Worm (Caenorhabditis elegans) whole organism, L4 larva: ENCODE data around the gene C02B8.12.
A peak's percentile ranks its signal among the peaks of the same experiment; 100 is the strongest.
"Not testable (repeated sequence)": the region's sequence is repeated elsewhere in the genome, so short reads cannot be mapped to it uniquely, and the experiment has no call there.

Experiments
- D1046.2 ChIP-seq: fragments of 200-800 bp; sonication (Bioruptor generic); IDR thresholded peaks from 2 replicates; pipeline ENCODE4 v1.3.6; 2022; ENCODE audit warnings: missing genetic modification characterization, missing compliant biosample characterization
- F26F4.8 ChIP-seq: fragments of 200-800 bp; sonication (Bioruptor generic); conservative IDR thresholded peaks from 2 replicates; pipeline ENCODE4 v1.3.6; 2022; ENCODE audit warnings: missing genetic modification characterization, missing compliant biosample characterization
- F37D6.2 ChIP-seq: sonication (generic microtip); optimal IDR thresholded peaks from 2 replicates; lab custom pipeline; 2016; ENCODE audit warnings: mild to moderate bottlenecking, missing genetic modification characterization, missing compliant biosample characterization
- F44E2.7 ChIP-seq: fragments of 200-800 bp; sonication (Bioruptor generic); IDR thresholded peaks from 2 replicates; pipeline ENCODE4 v2.1.2; 2022; ENCODE audit warnings: missing genetic modification characterization, missing compliant biosample characterization
- F49E8.2 ChIP-seq: sonication (generic microtip); optimal IDR thresholded peaks from 2 replicates; lab custom pipeline; 2016; ENCODE audit warnings: missing compliant biosample characterization, mild to moderate bottlenecking, missing genetic modification characterization, borderline replicate concordance
- T20F7.1 ChIP-seq: fragments of 200-800 bp; sonication (Bioruptor generic); optimal IDR thresholded peaks from 2 replicates; lab custom pipeline; 2018; ENCODE audit warnings: mild to moderate bottlenecking, missing genetic modification characterization, missing compliant biosample characterization
- T26A8.4 ChIP-seq: fragments of 200-800 bp; sonication (Bioruptor generic); IDR thresholded peaks from 2 replicates; pipeline ENCODE4 v1.3.6; 2022; ENCODE audit warnings: missing genetic modification characterization, missing compliant biosample characterization
- Y105C5A.15 ChIP-seq: fragments of 200-800 bp; sonication (Bioruptor generic); IDR thresholded peaks from 2 replicates; pipeline ENCODE4 v1.3.6; 2022; ENCODE audit warnings: missing genetic modification characterization, missing compliant biosample characterization
- Y48G9A.11 ChIP-seq: fragments of 200-800 bp; sonication (Bioruptor generic); IDR thresholded peaks from 2 replicates; pipeline ENCODE4 v1.3.6; 2022; ENCODE audit warnings: missing genetic modification reagents, missing genetic modification characterization, missing compliant biosample characterization
- Y5F2A.4 ChIP-seq: fragments of 200-800 bp; sonication (Bioruptor generic); optimal IDR thresholded peaks from 2 replicates; lab custom pipeline; 2018; ENCODE audit warnings: mild to moderate bottlenecking, missing genetic modification characterization, missing compliant biosample characterization
- ZK337.2 ChIP-seq: fragments of 200-800 bp; sonication (Bioruptor generic); IDR thresholded peaks from 2 replicates; pipeline ENCODE4 v1.3.6; 2022; ENCODE audit warnings: missing genetic modification reagents, missing genetic modification characterization, missing compliant biosample characterization
- ZK546.5 ChIP-seq, 2 experiments: sonication (generic microtip); optimal IDR thresholded peaks; 2 replicates each; lab custom pipeline; 2017; ENCODE audit warnings: missing biosample characterization in 2 of 2, missing genetic modification characterization in 2 of 2
- aha-1 ChIP-seq: fragments of 150-350 bp; peaks from one replicate; lab custom pipeline; 2014; ENCODE audit warnings: missing biosample characterization, missing genetic modification characterization
- arid-1 ChIP-seq: fragments of 200-800 bp; sonication (Bioruptor generic); conservative IDR thresholded peaks from 2 replicates; pipeline ENCODE4 v1.3.6; 2022; ENCODE audit warnings: missing genetic modification reagents, missing genetic modification characterization, missing compliant biosample characterization
- attf-4 ChIP-seq: sonication (generic microtip); optimal IDR thresholded peaks from 3 replicates; lab custom pipeline; 2017; ENCODE audit warnings: missing biosample characterization, missing genetic modification characterization
- ceh-32 ChIP-seq: sonication (generic microtip); optimal IDR thresholded peaks from 2 replicates; lab custom pipeline; 2016; ENCODE audit warnings: mild to moderate bottlenecking, missing genetic modification characterization, missing compliant biosample characterization; ENCODE audit not compliant: poor library complexity
- daf-12 ChIP-seq: fragments of 150-350 bp; optimal IDR thresholded peaks from 2 replicates; lab custom pipeline; 2014; ENCODE audit warnings: missing biosample characterization, missing genetic modification reagents, missing genetic modification characterization
- daf-16 ChIP-seq, 3 experiments: sonication (generic microtip); optimal IDR thresholded peaks; 2 replicates each; lab custom pipeline; 2016 to 2017; ENCODE audit warnings: missing genetic modification characterization in 3 of 3, missing genetic modification reagents in 3 of 3, mild to moderate bottlenecking in 2 of 3, missing compliant biosample characterization in 2 of 3, missing biosample characterization in 1 of 3, moderate library complexity in 1 of 3
- dmd-6 ChIP-seq: fragments of 200-800 bp; sonication (Bioruptor generic); IDR thresholded peaks from 2 replicates; pipeline ENCODE4 v1.3.6; 2022; ENCODE audit warnings: missing genetic modification reagents, missing genetic modification characterization, missing compliant biosample characterization
- dpl-1 ChIP-seq: fragments of 150-350 bp; optimal IDR thresholded peaks from 2 replicates; lab custom pipeline; 2014; ENCODE audit warnings: missing biosample characterization, missing genetic modification reagents, missing genetic modification characterization
- duxl-1 ChIP-seq: sonication (generic microtip); optimal IDR thresholded peaks from 2 replicates; lab custom pipeline; 2016; ENCODE audit warnings: mild to moderate bottlenecking, missing genetic modification characterization, moderate library complexity, missing compliant biosample characterization; ENCODE audit not compliant: poor library complexity
- egl-43 ChIP-seq: fragments of 200-800 bp; sonication (Bioruptor generic); IDR thresholded peaks from 2 replicates; pipeline ENCODE4 v1.3.6; 2022; ENCODE audit warnings: missing genetic modification reagents, missing genetic modification characterization, missing compliant biosample characterization
- hlh-11 ChIP-seq: fragments of 200-800 bp; sonication (Bioruptor generic); optimal IDR thresholded peaks from 2 replicates; lab custom pipeline; 2018; ENCODE audit warnings: mild to moderate bottlenecking, missing genetic modification characterization, missing compliant biosample characterization
- lim-7 ChIP-seq: fragments of 200-800 bp; sonication (Bioruptor generic); IDR thresholded peaks from 2 replicates; pipeline ENCODE4 v1.3.6; 2022; ENCODE audit warnings: missing genetic modification characterization, missing compliant biosample characterization
- lin-13 ChIP-seq: fragments of 150-350 bp; optimal IDR thresholded peaks from 2 replicates; lab custom pipeline; 2014; ENCODE audit warnings: missing biosample characterization, missing genetic modification reagents, missing genetic modification characterization
- lin-15B ChIP-seq: fragments of 150-350 bp; sonication (generic microtip); optimal IDR thresholded peaks from 3 replicates; lab custom pipeline; 2014; ENCODE audit warnings: missing biosample characterization, missing genetic modification characterization
- lin-29 ChIP-seq: fragments of 200-800 bp; sonication (Bioruptor generic); IDR thresholded peaks from 2 replicates; pipeline ENCODE4 v1.3.6; 2022; ENCODE audit warnings: missing genetic modification reagents, missing genetic modification characterization, missing compliant biosample characterization
- lin-38 ChIP-seq: fragments of 200-800 bp; sonication (Bioruptor generic); IDR thresholded peaks from 2 replicates; pipeline ENCODE4 v1.3.6; 2022; ENCODE audit warnings: missing genetic modification reagents, missing genetic modification characterization, missing compliant biosample characterization
- lsy-2 ChIP-seq, 2 experiments: fragments of 150-350 bp in 1 of 2; sonication (generic microtip) in 1 of 2; optimal IDR thresholded peaks; 2 replicates each; lab custom pipeline; 2014 to 2017; ENCODE audit warnings: missing biosample characterization in 2 of 2, missing genetic modification characterization in 2 of 2
- madf-9 ChIP-seq: fragments of 200-800 bp; sonication (Bioruptor generic); conservative IDR thresholded peaks from 2 replicates; pipeline ENCODE4 v1.3.6; 2022; ENCODE audit warnings: missing genetic modification reagents, missing genetic modification characterization, missing compliant biosample characterization
- mdl-1 ChIP-seq, 2 experiments: fragments of 150-350 bp in 1 of 2; sonication (generic microtip) in 1 of 2; optimal IDR thresholded peaks; 2 replicates each; lab custom pipeline; 2014 to 2017; ENCODE audit warnings: missing biosample characterization in 2 of 2, missing genetic modification characterization in 2 of 2
- mep-1 ChIP-seq: fragments of 150-350 bp; sonication (generic microtip); optimal IDR thresholded peaks from 3 replicates; lab custom pipeline; 2014; ENCODE audit warnings: missing biosample characterization, missing genetic modification characterization
- mes-2 ChIP-seq: sonication (generic microtip); optimal IDR thresholded peaks from 2 replicates; lab custom pipeline; 2016; ENCODE audit warnings: missing genotype, mild to moderate bottlenecking, missing genetic modification characterization, missing compliant biosample characterization; ENCODE audit not compliant: poor library complexity, severe bottlenecking
- mxl-2 ChIP-seq: fragments of 200-800 bp; sonication (Bioruptor generic); conservative IDR thresholded peaks from 2 replicates; pipeline ENCODE4 v1.3.6; 2022; ENCODE audit warnings: missing genetic modification reagents, missing genetic modification characterization, missing compliant biosample characterization
- nhr-111 ChIP-seq: fragments of 200-800 bp; sonication (Bioruptor generic); optimal IDR thresholded peaks from 2 replicates; lab custom pipeline; 2018; ENCODE audit warnings: mild to moderate bottlenecking, missing genetic modification characterization, missing compliant biosample characterization
- nhr-25 ChIP-seq: sonication (generic microtip); optimal IDR thresholded peaks from 2 replicates; lab custom pipeline; 2017; ENCODE audit warnings: missing genetic modification characterization, mild to moderate bottlenecking, missing compliant biosample characterization, antibody characterized with exemption, moderate library complexity, borderline replicate concordance; ENCODE audit not compliant: insufficient read depth
- nhr-41 ChIP-seq: fragments of 200-800 bp; sonication (Bioruptor generic); IDR thresholded peaks from 2 replicates; pipeline ENCODE4 v1.3.6; 2022; ENCODE audit warnings: missing genetic modification reagents, missing genetic modification characterization, missing compliant biosample characterization
- nhr-42 ChIP-seq: fragments of 200-800 bp; sonication (Bioruptor generic); IDR thresholded peaks from 2 replicates; pipeline ENCODE4 v1.3.6; 2022; ENCODE audit warnings: missing genetic modification characterization, missing compliant biosample characterization
- nhr-6 ChIP-seq: fragments of 150-350 bp; optimal IDR thresholded peaks from 2 replicates; lab custom pipeline; 2014; ENCODE audit warnings: missing biosample characterization, missing genetic modification characterization
- pha-4 ChIP-seq, 2 experiments: fragments of 150-350 bp in 1 of 2; fragments of 200-800 bp in 1 of 2; sonication (Bioruptor generic) in 1 of 2; IDR thresholded peaks in 1 of 2; optimal IDR thresholded peaks in 1 of 2; 2 replicates each; pipeline versions ENCODE4 v1.3.6 to Lab custom; 2014 to 2022; ENCODE audit warnings: missing genetic modification characterization in 2 of 2, missing genetic modification reagents in 2 of 2, missing biosample characterization in 1 of 2, missing compliant biosample characterization in 1 of 2
- snpc-1.2 ChIP-seq: fragments of 200-800 bp; sonication (Bioruptor generic); IDR thresholded peaks from 2 replicates; pipeline ENCODE4 v1.3.6; 2022; ENCODE audit warnings: missing genetic modification reagents, missing genetic modification characterization, missing compliant biosample characterization
- spr-1 ChIP-seq: sonication (generic microtip); optimal IDR thresholded peaks from 2 replicates; lab custom pipeline; 2016; ENCODE audit warnings: mild to moderate bottlenecking, missing genetic modification characterization, missing compliant biosample characterization
- unc-39 ChIP-seq: sonication (generic microtip); optimal IDR thresholded peaks from 2 replicates; lab custom pipeline; 2017; ENCODE audit warnings: missing biosample characterization, missing genetic modification characterization
- vab-7 ChIP-seq: fragments of 200-800 bp; sonication (Bioruptor generic); IDR thresholded peaks from 2 replicates; pipeline ENCODE4 v1.3.6; 2022; ENCODE audit warnings: missing genetic modification reagents, missing genetic modification characterization, missing compliant biosample characterization
- zag-1 ChIP-seq: fragments of 150-350 bp; optimal IDR thresholded peaks from 2 replicates; lab custom pipeline; 2014; ENCODE audit warnings: missing biosample characterization, missing genetic modification characterization
- zfp-3 ChIP-seq: fragments of 200-800 bp; sonication (Bioruptor generic); conservative IDR thresholded peaks from 2 replicates; pipeline ENCODE4 v1.3.6; 2022; ENCODE audit warnings: missing genetic modification reagents, missing genetic modification characterization, missing compliant biosample characterization
- ztf-7 ChIP-seq: fragments of 150-350 bp; optimal IDR thresholded peaks from 2 replicates; lab custom pipeline; 2014; ENCODE audit warnings: missing biosample characterization, missing genetic modification characterization

Gene C02B8.12

DNA sequence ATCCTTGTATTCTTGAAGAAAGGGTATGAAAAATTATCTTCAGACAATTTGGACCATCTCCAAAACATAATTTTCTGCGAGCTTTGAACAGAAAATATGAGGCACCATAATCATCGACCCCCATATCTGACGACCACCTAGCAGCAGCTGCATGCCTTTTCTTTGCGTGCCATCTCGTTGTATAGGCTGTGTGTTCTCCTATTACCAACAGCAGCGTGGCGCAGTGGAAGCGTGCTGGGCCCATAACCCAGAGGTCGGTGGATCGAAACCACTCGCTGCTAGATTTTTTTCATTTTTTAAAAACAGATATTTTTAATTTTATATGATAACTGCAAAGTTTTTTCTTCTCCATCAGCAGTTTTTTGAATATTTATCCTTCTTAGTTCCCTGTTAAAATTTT is 32.8 kb upstream of the C02B8.12 start (continued):
- TF ChIP-seq F49E8.2 (no peak), Y5F2A.4 (GFP tag; lab: Kevin White, UChicago) (no peak), nhr-41 (GFP tag; lab: Robert Waterston, UW) (peak; percentile 64; the same call in 1 of the 2 replicates), snpc-1.2 (GFP tag; lab: Robert Waterston, UW) (0 out of 2 replicates have a peak, but pooled peaks have one; percentile 9), lin-15B (no peak), Y48G9A.11 (peak; percentile 26), unc-39 (tag; lab: Kevin White, UChicago) (no peak), nhr-25 (tag; lab: Kevin White, UChicago) (no peak), nhr-42 (peak; percentile 66; the same call in 1 of the 2 replicates), zfp-3 (0 out of 2 replicates have a peak, but pooled peaks have one; percentile 42), mes-2 (tag; lab: Kevin White, UChicago) (peak; percentile 76), ceh-32 (tag; lab: Kevin White, UChicago) (no peak), aha-1 (peak; percentile 48), zag-1 (no peak), daf-12 (no peak), lin-29 (peak; percentile 25; the same call in 1 of the 2 replicates), F44E2.7 (GFP tag; lab: Robert Waterston, UW) (peak; percentile 63; the same call in 1 of the 2 replicates), nhr-111 (no peak), vab-7 (GFP tag; lab: Robert Waterston, UW) (peak; percentile 68), lin-13 (no peak), lin-38 (GFP tag; lab: Robert Waterston, UW) (peak; percentile 52), pha-4 (GFP tag; IDR thresholded peaks at IDR 0.05; lab: Robert Waterston, UW) (peak; percentile 73), pha-4 (tag; optimal IDR thresholded peaks at IDR 0.05; lab: Kevin White, UChicago) (no peak), attf-4 (tag; lab: Kevin White, UChicago) (no peak), hlh-11 (tag; lab: Kevin White, UChicago) (no peak), ZK546.5 (tag; optimal IDR thresholded peaks at IDR 0.05; lab: Kevin White, UChicago) (no peak), ztf-7 (tag; lab: Kevin White, UChicago) (no peak), F37D6.2 (no peak), madf-9 (GFP tag; lab: Robert Waterston, UW) (peak; percentile 60; the same call in 1 of the 2 replicates), T20F7.1 (GFP tag; lab: Kevin White, UChicago) (no peak), nhr-6 (tag; lab: Kevin White, UChicago) (no peak)

DNA sequence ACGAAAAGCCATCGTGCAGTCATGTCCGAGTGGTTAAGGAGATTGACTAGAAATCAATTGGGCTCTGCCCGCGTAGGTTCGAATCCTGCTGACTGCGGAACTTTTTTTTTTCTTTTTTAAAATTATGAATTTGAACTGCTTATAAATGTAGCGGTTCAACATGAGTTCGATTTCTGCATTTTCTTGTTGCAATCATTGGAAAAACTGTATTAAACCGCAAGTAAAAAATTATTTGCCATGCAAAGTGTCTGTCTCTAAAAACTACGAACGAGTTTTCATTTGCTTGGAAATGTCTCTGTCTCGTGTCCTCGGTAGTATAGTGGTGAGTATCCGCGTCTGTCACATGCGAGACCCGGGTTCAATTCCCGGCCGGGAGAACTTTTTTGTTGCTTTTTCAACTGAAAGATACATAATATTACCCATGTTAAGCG is 32.3 kb upstream of the C02B8.12 start:
- TF ChIP-seq nhr-41 (GFP tag; lab: Robert Waterston, UW), result peak; percentile 12; the same call in 1 of the 2 replicates
- TF ChIP-seq dpl-1 (GFP tag; lab: Kevin White, UChicago), result peak; percentile 1
- TF ChIP-seq mdl-1 (tag; optimal IDR thresholded peaks at IDR 0.05; lab: Kevin White, UChicago), result peak; percentile 9 to 70
- TF ChIP-seq D1046.2, result 0 out of 2 replicates have a peak, but pooled peaks have one; percentile 35
- not testable (repeated sequence) for TF ChIP-seq daf-16 (GFP tag; optimal IDR thresholded peaks at IDR 0.05; lab: Kevin White, UChicago); pha-4 (tag; optimal IDR thresholded peaks at IDR 0.05; lab: Kevin White, UChicago)
- peak; percentile 12 for TF ChIP-seq daf-16 (tag; optimal IDR thresholded peaks at IDR 0.05; lab: Kevin White, UChicago)
- 0 out of 2 replicates have a peak, but pooled peaks have one; percentile 26 for TF ChIP-seq dmd-6 (GFP tag; lab: Robert Waterston, UW)
- TF ChIP-seq T26A8.4 (GFP tag; lab: Robert Waterston, UW), result peak; percentile 54
- peak in 1 of 2 experiments; percentile 36 for TF ChIP-seq lsy-2 (tag; optimal IDR thresholded peaks at IDR 0.05; lab: Kevin White, UChicago)
- TF ChIP-seq spr-1 (tag; lab: Kevin White, UChicago), result peak; percentile 20
- TF ChIP-seq Y105C5A.15 (GFP tag; lab: Robert Waterston, UW), result 0 out of 2 replicates have a peak, but pooled peaks have one; percentile 16
- peak; percentile 35; the same call in 1 of the 2 replicates for TF ChIP-seq madf-9 (GFP tag; lab: Robert Waterston, UW)
- peak; percentile 76 for TF ChIP-seq lim-7 (GFP tag; lab: Robert Waterston, UW)
- TF ChIP-seq egl-43 (GFP tag; lab: Robert Waterston, UW), result 0 out of 2 replicates have a peak, but pooled peaks have one; percentile 55
- TF ChIP-seq snpc-1.2 (GFP tag; lab: Robert Waterston, UW), result peak; percentile 69; the same call in 1 of the 2 replicates
- peak; percentile 16 for TF ChIP-seq mep-1 (tag; lab: Kevin White, UChicago)
- TF ChIP-seq mes-2 (tag; lab: Kevin White, UChicago), result peak; percentile 76
- peak; percentile 52 for TF ChIP-seq duxl-1 (tag; lab: Kevin White, UChicago)
- TF ChIP-seq arid-1 (GFP tag; lab: Robert Waterston, UW), result peak; percentile 15; the same call in 1 of the 2 replicates
- TF ChIP-seq F26F4.8 (GFP tag; lab: Robert Waterston, UW), result 0 out of 2 replicates have a peak, but pooled peaks have one; percentile 3
- peak; percentile 38; the same call in 1 of the 2 replicates for TF ChIP-seq mxl-2
- peak; percentile 60 for TF ChIP-seq lin-38 (GFP tag; lab: Robert Waterston, UW)
- peak; percentile 41; the same call in 1 of the 2 replicates for TF ChIP-seq pha-4 (GFP tag; IDR thresholded peaks at IDR 0.05; lab: Robert Waterston, UW)
- TF ChIP-seq ZK337.2 (GFP tag; lab: Robert Waterston, UW), result 0 out of 2 replicates have a peak, but pooled peaks have one; percentile 36
